Fruit fly (Drosophila melanogaster): Measurements from ENCODE around the gene bru2.

dm6 chr2L:12365964-12366482 is 22.0 kb downstream of the bru2 start:
- TF ChIP-seq Jra (GFP tag; optimal IDR thresholded peaks at IDR 0.05) (no peak), sage (GFP tag; optimal IDR thresholded peaks at IDR 0.05) (no peak), usp (GFP tag; optimal IDR thresholded peaks at IDR 0.05) (no peak)

Data from whole organism, wandering third instar larva.